Fruit fly (Drosophila melanogaster) whole organism, prepupa: Measurements from ENCODE around the gene CG5188.
A peak's percentile ranks its signal among the peaks of the same experiment; 100 is the strongest.

Experiments
- CG10669 ChIP-seq: fragments of 200-800 bp; sonication (Bioruptor generic); optimal IDR thresholded peaks from 3 replicates; lab custom pipeline; 2018; ENCODE audit warnings: missing biosample characterization, mild to moderate bottlenecking, missing genetic modification characterization, moderate library complexity
- CG11902 ChIP-seq: fragments of 200-800 bp; sonication (Bioruptor generic); optimal IDR thresholded peaks from 3 replicates; lab custom pipeline; 2016; ENCODE audit warnings: missing biosample characterization, missing genetic modification characterization
- CG31627 ChIP-seq: fragments of 200-800 bp; sonication (Bioruptor generic); optimal IDR thresholded peaks from 3 replicates; lab custom pipeline; 2016; ENCODE audit warnings: missing biosample characterization, missing genetic modification characterization
- CG34406 ChIP-seq: fragments of 200-800 bp; sonication (Bioruptor generic); optimal IDR thresholded peaks from 3 replicates; lab custom pipeline; 2016; ENCODE audit warnings: missing biosample characterization, missing genetic modification characterization
- CG6163 ChIP-seq: fragments of 200-800 bp; sonication (Bioruptor generic); IDR thresholded peaks from 3 replicates; pipeline ENCODE4 v1.3.6; 2022; ENCODE audit warnings: missing biosample characterization, missing genetic modification characterization
- CG6792 ChIP-seq: fragments of 200-800 bp; sonication (Bioruptor generic); optimal IDR thresholded peaks from 3 replicates; lab custom pipeline; 2016; ENCODE audit warnings: missing biosample characterization, missing genetic modification characterization
- CG6854 ChIP-seq: fragments of 200-800 bp; sonication (Bioruptor generic); optimal IDR thresholded peaks from 2 replicates; lab custom pipeline; 2017; ENCODE audit warnings: missing biosample characterization, mild to moderate bottlenecking, missing genetic modification characterization
- CG7368 ChIP-seq: fragments of 200-800 bp; sonication (Bioruptor generic); optimal IDR thresholded peaks from 3 replicates; lab custom pipeline; 2016; ENCODE audit warnings: missing biosample characterization, missing genetic modification characterization
- CG8119 ChIP-seq: fragments of 200-800 bp; sonication (Bioruptor generic); IDR thresholded peaks from 3 replicates; pipeline ENCODE4 v1.3.6; 2022; ENCODE audit warnings: missing biosample characterization, missing genetic modification characterization
- CG8319 ChIP-seq: fragments of 200-800 bp; sonication (Bioruptor generic); optimal IDR thresholded peaks from 3 replicates; lab custom pipeline; 2016; ENCODE audit warnings: missing biosample characterization, missing genetic modification characterization
- CG8632 ChIP-seq: fragments of 200-800 bp; sonication (Bioruptor generic); optimal IDR thresholded peaks from 3 replicates; lab custom pipeline; 2016; ENCODE audit warnings: missing biosample characterization, missing genetic modification characterization
- CG9139 ChIP-seq: fragments of 200-800 bp; sonication (Bioruptor generic); optimal IDR thresholded peaks from 3 replicates; lab custom pipeline; 2017; ENCODE audit warnings: missing biosample characterization, mild to moderate bottlenecking, missing genetic modification characterization
- Eip78C ChIP-seq: fragments of 200-800 bp; sonication (Bioruptor generic); peaks from one replicate; lab custom pipeline; 2016; ENCODE audit warnings: missing biosample characterization, missing genetic modification characterization
- Eip93F ChIP-seq: fragments of 200-800 bp; sonication (Bioruptor generic); optimal IDR thresholded peaks from 2 replicates; lab custom pipeline; 2016; ENCODE audit warnings: missing biosample characterization, mild to moderate bottlenecking, missing genetic modification characterization
- Gug ChIP-seq: fragments of 200-800 bp; sonication (Bioruptor generic); IDR thresholded peaks from 2 replicates; pipeline ENCODE4 v1.3.6; 2022; ENCODE audit warnings: missing biosample characterization, missing genetic modification characterization
- Hr38 ChIP-seq: sonication (Bioruptor generic); optimal IDR thresholded peaks from 2 replicates; lab custom pipeline; 2016; ENCODE audit warnings: missing biosample characterization, missing genetic modification characterization
- Hr4 ChIP-seq: fragments of 200-800 bp; sonication (Bioruptor generic); optimal IDR thresholded peaks from 3 replicates; lab custom pipeline; 2016; ENCODE audit warnings: missing biosample characterization, missing genetic modification characterization
- Lpt ChIP-seq: fragments of 200-800 bp; sonication (Bioruptor generic); optimal IDR thresholded peaks from 3 replicates; lab custom pipeline; 2016; ENCODE audit warnings: missing biosample characterization, missing genetic modification characterization
- Met ChIP-seq: fragments of 200-800 bp; sonication (Bioruptor generic); optimal IDR thresholded peaks from 3 replicates; lab custom pipeline; 2016; ENCODE audit warnings: missing biosample characterization, missing genetic modification characterization
- Sox102F ChIP-seq: fragments of 200-800 bp; sonication (Bioruptor generic); optimal IDR thresholded peaks from 2 replicates; lab custom pipeline; 2016; ENCODE audit warnings: missing biosample characterization, mild to moderate bottlenecking, missing genetic modification characterization
- Sox15 ChIP-seq: fragments of 200-800 bp; sonication (Bioruptor generic); optimal IDR thresholded peaks from 3 replicates; lab custom pipeline; 2016; ENCODE audit warnings: missing biosample characterization, missing genetic modification characterization
- achi ChIP-seq: fragments of 200-800 bp; sonication (Bioruptor generic); optimal IDR thresholded peaks from 3 replicates; lab custom pipeline; 2016; ENCODE audit warnings: missing biosample characterization, missing genetic modification characterization
- acj6 ChIP-seq: fragments of 200-800 bp; sonication (Bioruptor generic); optimal IDR thresholded peaks from 3 replicates; lab custom pipeline; 2016; ENCODE audit warnings: missing biosample characterization, missing genetic modification characterization
- cyc ChIP-seq: fragments of 200-800 bp; sonication (Bioruptor generic); optimal IDR thresholded peaks from 3 replicates; lab custom pipeline; 2016; ENCODE audit warnings: missing biosample characterization, missing genetic modification characterization
- esn ChIP-seq: fragments of 200-800 bp; sonication (Bioruptor generic); optimal IDR thresholded peaks from 2 replicates; lab custom pipeline; 2016; ENCODE audit warnings: missing biosample characterization, mild to moderate bottlenecking, missing genetic modification characterization, moderate library complexity
- fkh ChIP-seq: fragments of 200-800 bp; sonication (Bioruptor generic); optimal IDR thresholded peaks from 3 replicates; lab custom pipeline; 2017; ENCODE audit warnings: missing biosample characterization, mild to moderate bottlenecking, missing genetic modification characterization, moderate library complexity
- net ChIP-seq: fragments of 200-800 bp; sonication (Bioruptor generic); optimal IDR thresholded peaks from 3 replicates; lab custom pipeline; 2016; ENCODE audit warnings: missing biosample characterization, missing genetic modification characterization
- pdm3 ChIP-seq: fragments of 200-800 bp; sonication (Bioruptor generic); optimal IDR thresholded peaks from 3 replicates; lab custom pipeline; 2016; ENCODE audit warnings: missing biosample characterization, missing genetic modification characterization
- ss ChIP-seq, 2 experiments: fragments of 200-800 bp; sonication (Bioruptor generic); optimal IDR thresholded peaks; 2 replicates in 1 of 2; 3 replicates in 1 of 2; lab custom pipeline; 2017 to 2018; ENCODE audit warnings: mild to moderate bottlenecking in 2 of 2, missing biosample characterization in 2 of 2, missing genetic modification characterization in 2 of 2, moderate library complexity in 1 of 2
- svp ChIP-seq: fragments of 200-800 bp; sonication (Bioruptor generic); peaks from one replicate; lab custom pipeline; 2016; ENCODE audit warnings: missing biosample characterization, missing genetic modification characterization
- topi ChIP-seq: fragments of 200-800 bp; sonication (Bioruptor generic); optimal IDR thresholded peaks from 3 replicates; lab custom pipeline; 2016; ENCODE audit warnings: missing biosample characterization, missing genetic modification characterization
- vri ChIP-seq: fragments of 200-800 bp; sonication (Bioruptor generic); optimal IDR thresholded peaks from 3 replicates; lab custom pipeline; 2016; ENCODE audit warnings: missing biosample characterization, mild to moderate bottlenecking, missing genetic modification characterization

The CG5188 gene

DNA sequence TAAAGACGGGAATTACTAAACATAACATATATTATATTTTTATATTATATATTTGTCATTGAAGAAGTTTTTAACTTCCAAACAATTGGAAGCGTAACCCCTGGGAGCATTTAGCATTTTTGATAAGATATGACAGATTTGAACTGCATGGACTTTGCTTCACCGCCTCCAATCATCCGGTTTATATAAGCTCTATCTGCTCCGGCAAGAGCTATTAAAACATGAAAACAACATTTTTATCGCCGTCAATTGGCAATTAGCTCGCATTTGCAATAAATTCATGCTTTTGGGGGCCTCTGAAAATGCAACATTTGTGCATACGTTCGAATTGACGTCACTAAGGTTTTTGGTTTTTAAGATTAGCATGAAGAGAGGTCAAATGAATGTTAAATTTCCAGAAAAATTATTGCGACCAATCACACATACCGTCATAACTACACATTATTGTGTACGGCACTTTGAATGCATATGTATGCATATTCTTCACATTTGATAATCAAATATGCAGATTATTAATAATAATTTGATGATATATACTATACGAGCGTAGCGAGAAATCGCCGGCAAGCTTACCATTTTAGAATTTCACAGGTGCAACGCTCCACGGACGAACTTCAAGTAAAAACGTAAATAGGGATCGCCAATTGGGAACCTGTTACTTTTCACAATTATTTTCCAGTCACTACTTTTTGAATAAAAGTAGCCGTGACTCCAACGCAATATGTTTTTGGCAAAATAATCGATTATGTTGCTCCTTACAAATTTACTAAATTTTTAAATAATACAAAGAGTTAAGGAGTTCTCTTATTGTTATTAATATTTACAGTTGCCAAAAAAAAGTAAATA, 32.8 kb upstream of the CG5188 start, which contains the start of gene Mdh1 (continued):
- TF ChIP-seq Eip93F (GFP tag; lab: Kevin White, UChicago): peak; percentile 18
- TF ChIP-seq pdm3 (GFP tag; lab: Kevin White, UChicago): no peak
- TF ChIP-seq CG7368 (GFP tag; lab: Kevin White, UChicago): no peak

DNA sequence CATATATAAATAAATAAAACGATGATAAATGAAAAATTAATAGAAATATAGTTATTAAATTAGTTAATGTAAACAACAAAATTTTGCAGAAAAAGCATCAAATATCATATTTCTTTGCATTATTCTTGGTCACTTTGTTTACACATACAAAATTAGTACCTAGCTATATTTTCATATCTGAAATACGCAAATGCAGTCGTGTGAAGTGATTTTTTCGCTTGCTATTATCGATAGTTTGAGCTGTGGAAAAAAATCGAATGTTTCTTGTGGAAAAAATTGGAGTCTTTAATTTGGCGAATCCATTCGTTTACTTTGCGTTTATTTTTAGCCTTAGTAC, 32.2 kb upstream of the CG5188 start, which contains the start of gene Cnot4:
Gene Cnot4 (plus strand): TSS at position 229 of the 337 bp plus-strand sequence.
- no peak for TF ChIP-seq Hr4

DNA sequence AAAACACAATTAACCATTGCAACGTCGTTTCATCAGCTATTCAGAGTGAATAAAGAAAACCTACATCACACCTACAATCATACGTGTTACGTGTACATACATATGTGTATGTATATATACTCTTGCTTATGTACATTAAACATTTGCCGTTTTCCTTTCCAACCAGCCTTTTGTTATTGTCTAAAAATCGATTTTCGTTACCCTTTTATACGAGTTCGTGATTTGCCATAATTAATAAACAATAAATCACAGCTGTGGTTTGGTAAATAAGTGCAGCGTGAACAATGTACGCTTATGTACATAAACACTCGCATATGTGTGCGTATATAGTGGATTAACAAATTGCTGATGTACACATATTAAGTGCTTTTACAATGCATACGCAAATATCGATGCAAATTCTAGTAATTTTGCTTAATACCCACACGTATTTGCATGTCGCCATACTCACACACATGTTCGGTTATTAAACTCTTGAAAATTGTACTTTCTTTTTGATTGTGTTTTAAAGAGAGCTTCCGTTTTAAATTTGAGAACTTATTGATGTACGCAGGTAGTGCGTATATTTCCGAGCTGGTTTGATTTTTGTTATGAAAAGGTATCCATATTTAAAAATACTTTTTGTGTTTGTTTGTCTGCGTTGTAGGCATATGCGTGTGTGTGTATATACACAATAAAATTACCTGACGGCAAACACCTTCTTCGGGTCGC, 31.6 kb upstream of the CG5188 start:
- no peak for TF ChIP-seq Sox15 (GFP tag; lab: Kevin White, UChicago)
- TF ChIP-seq achi (GFP tag; lab: Kevin White, UChicago): no peak
- TF ChIP-seq CG31627 (GFP tag; lab: Kevin White, UChicago): no peak
- TF ChIP-seq CG9139 (GFP tag; lab: Kevin White, UChicago): no peak
- TF ChIP-seq CG8319 (GFP tag; lab: Kevin White, UChicago): no peak
- no peak for TF ChIP-seq Met (GFP tag; lab: Kevin White, UChicago)
- TF ChIP-seq CG6163 (GFP tag; lab: Robert Waterston, UW): no peak
- no peak for TF ChIP-seq CG11902 (GFP tag; lab: Kevin White, UChicago)
- TF ChIP-seq net (GFP tag; lab: Kevin White, UChicago): no peak
- TF ChIP-seq vri (GFP tag; lab: Kevin White, UChicago): peak; percentile 50
- no peak for TF ChIP-seq CG8632 (GFP tag; lab: Kevin White, UChicago)
- TF ChIP-seq esn (GFP tag; lab: Kevin White, UChicago): peak; percentile 14
- no peak for TF ChIP-seq CG6854 (GFP tag; lab: Kevin White, UChicago)
- TF ChIP-seq acj6: no peak
- no peak for TF ChIP-seq CG34406 (GFP tag; lab: Kevin White, UChicago)
- TF ChIP-seq Hr38 (GFP tag; lab: Kevin White, UChicago): no peak
- peak; percentile 28 for TF ChIP-seq topi (GFP tag; lab: Kevin White, UChicago)
- TF ChIP-seq Eip78C: peak; percentile 46
- no peak for TF ChIP-seq pdm3 (GFP tag; lab: Kevin White, UChicago)
- peak; percentile 83 for TF ChIP-seq fkh (GFP tag; lab: Kevin White, UChicago)
- no peak for TF ChIP-seq CG7368 (GFP tag; lab: Kevin White, UChicago)
- TF ChIP-seq Sox102F (GFP tag; lab: Kevin White, UChicago): no peak
- no peak for TF ChIP-seq Gug (GFP tag; lab: Robert Waterston, UW)
- TF ChIP-seq Lpt: no peak
- no peak for TF ChIP-seq cyc (GFP tag; lab: Kevin White, UChicago)
- no peak for TF ChIP-seq CG8119
- no peak for TF ChIP-seq CG6792
- TF ChIP-seq CG10669 (GFP tag; lab: Kevin White, UChicago): no peak
- TF ChIP-seq svp (GFP tag; lab: Kevin White, UChicago): no peak
- TF ChIP-seq ss (GFP tag; optimal IDR thresholded peaks at IDR 0.05; lab: Kevin White, UChicago): peak in 1 of 2 experiments; percentile 72

DNA sequence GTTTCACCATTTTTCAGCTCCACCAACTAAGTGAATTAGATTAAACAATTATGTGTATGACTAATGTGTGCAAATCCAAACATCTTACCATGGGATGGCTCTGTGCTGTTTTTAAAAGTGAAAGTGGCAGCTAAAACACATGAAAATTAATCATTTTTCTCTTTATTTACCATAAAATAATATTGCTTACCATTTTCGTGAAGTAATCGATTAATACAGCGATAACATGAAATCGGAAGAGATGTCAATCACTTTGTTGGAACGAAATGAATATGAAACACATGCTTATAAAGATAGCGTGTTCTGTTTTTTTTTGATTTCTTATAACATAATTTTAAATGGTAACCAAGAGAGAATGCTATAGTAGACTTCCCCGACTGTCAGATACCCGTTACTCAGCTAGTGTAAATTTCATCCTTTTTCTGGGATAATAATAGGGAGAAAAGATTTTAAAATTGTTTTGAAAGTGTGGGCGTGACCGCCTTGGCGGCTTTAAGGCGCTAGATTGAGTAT, 24.8 kb upstream of the CG5188 start:
- no peak for TF ChIP-seq pdm3 (GFP tag; lab: Kevin White, UChicago)
- TF ChIP-seq CG10669 (GFP tag; lab: Kevin White, UChicago): peak; percentile 78
- peak; percentile 50 for TF ChIP-seq Eip78C
- TF ChIP-seq fkh (GFP tag; lab: Kevin White, UChicago): peak; percentile 9
